Worm (Caenorhabditis elegans) whole organism, L4/young adult: ENCODE measurements around the gene unc-23.

Experiments used
- W03F9.2 ChIP-seq: fragments of 150-350 bp; optimal IDR thresholded peaks from 2 replicates; lab custom pipeline; 2014; ENCODE audit warnings: missing biosample characterization, missing genetic modification characterization
- dao-5 ChIP-seq: sonication (generic microtip); optimal IDR thresholded peaks from 2 replicates; lab custom pipeline; 2016; ENCODE audit warnings: missing genotype, missing genetic modification characterization, moderate library complexity, missing compliant biosample characterization
- him-1 ChIP-seq: sonication (generic microtip); optimal IDR thresholded peaks from 2 replicates; lab custom pipeline; 2016; ENCODE audit warnings: missing genotype, missing genetic modification reagents, missing genetic modification characterization, missing compliant biosample characterization

unc-23 gene

ce11 chrV:8936791-8937475, 774 bp downstream of the unc-23 start:
- no peak for TF ChIP-seq dao-5 (tag; lab: Kevin White, UChicago)
- TF ChIP-seq him-1 (tag; lab: Kevin White, UChicago) = no peak
- no peak for TF ChIP-seq W03F9.2

- TF ChIP-seq W03F9.2 (no peak), dao-5 (tag; lab: Kevin White, UChicago) (no peak), him-1 (tag; lab: Kevin White, UChicago) (no peak)
Measured at ce11 chrV:8937476-8938249, 1.5 kb downstream of the unc-23 start.

ce11 chrV:8938445-8938844, 2.3 kb downstream of the unc-23 start:
- TF ChIP-seq dao-5 (tag; lab: Kevin White, UChicago) (no peak), him-1 (tag; lab: Kevin White, UChicago) (no peak), W03F9.2 (no peak)

- TF ChIP-seq dao-5 (tag; lab: Kevin White, UChicago) (no peak), him-1 (tag; lab: Kevin White, UChicago) (no peak), W03F9.2 (no peak)
Measured at ce11 chrV:8938943-8939342, 2.8 kb downstream of the unc-23 start.

- TF ChIP-seq W03F9.2 (no peak), him-1 (tag; lab: Kevin White, UChicago) (no peak), dao-5 (tag; lab: Kevin White, UChicago) (no peak)
Measured at ce11 chrV:8939424-8940065, 3.4 kb downstream of the unc-23 start.

- TF ChIP-seq W03F9.2 (no peak), him-1 (tag; lab: Kevin White, UChicago) (no peak), dao-5 (tag; lab: Kevin White, UChicago) (no peak)
Measured at ce11 chrV:8940419-8940818, 4.3 kb downstream of the unc-23 start.

- TF ChIP-seq W03F9.2 = no peak
- TF ChIP-seq him-1 (tag; lab: Kevin White, UChicago) = no peak
- no peak for TF ChIP-seq dao-5 (tag; lab: Kevin White, UChicago)
Measured at ce11 chrV:8942437-8942978, 6.3 kb downstream of the unc-23 start.

- no peak for TF ChIP-seq W03F9.2
- no peak for TF ChIP-seq dao-5 (tag; lab: Kevin White, UChicago)
- TF ChIP-seq him-1 (tag; lab: Kevin White, UChicago) = no peak
Measured at ce11 chrV:8943963-8944362, 7.8 kb downstream of the unc-23 start, which contains the start of gene T19A5.3. TSS of gene T19A5.3 (minus strand) at chrV:8944063.

- TF ChIP-seq dao-5 (tag; lab: Kevin White, UChicago) (no peak), W03F9.2 (no peak), him-1 (tag; lab: Kevin White, UChicago) (no peak)
Measured at ce11 chrV:8944481-8944880, 8.3 kb downstream of the unc-23 start.

ce11 chrV:8946142-8946541, 10.0 kb downstream of the unc-23 start:
- TF ChIP-seq W03F9.2 (no peak), dao-5 (tag; lab: Kevin White, UChicago) (no peak), him-1 (tag; lab: Kevin White, UChicago) (no peak)

ce11 chrV:8947499-8947898, 11.3 kb downstream of the unc-23 start, which contains the start of gene gck-1:
TSS of gene gck-1 (plus strand) at chrV:8947799.
- TF ChIP-seq W03F9.2 (no peak), dao-5 (tag; lab: Kevin White, UChicago) (no peak), him-1 (tag; lab: Kevin White, UChicago) (no peak)

- TF ChIP-seq W03F9.2 (no peak), dao-5 (tag; lab: Kevin White, UChicago) (no peak), him-1 (tag; lab: Kevin White, UChicago) (no peak)
Measured at ce11 chrV:8948365-8948764, 12.2 kb downstream of the unc-23 start.

ce11 chrV:8948996-8949395, 12.8 kb downstream of the unc-23 start:
- TF ChIP-seq him-1 (tag; lab: Kevin White, UChicago) (no peak), dao-5 (tag; lab: Kevin White, UChicago) (no peak), W03F9.2 (no peak)

ce11 chrV:8949873-8950272, 13.7 kb downstream of the unc-23 start:
- TF ChIP-seq W03F9.2 (no peak), dao-5 (tag; lab: Kevin White, UChicago) (no peak), him-1 (tag; lab: Kevin White, UChicago) (no peak)
